Worm (Caenorhabditis elegans) whole organism, L2 larva: ENCODE data around the gene pigx-1.

Experiments
- C34F6.9 ChIP-seq: fragments of 150-350 bp; optimal IDR thresholded peaks from 2 replicates; lab custom pipeline; 2014; ENCODE audit warnings: missing biosample characterization, missing genetic modification characterization
- F13H6.1 ChIP-seq: sonication (generic microtip); optimal IDR thresholded peaks from 2 replicates; lab custom pipeline; 2016; ENCODE audit warnings: missing genetic modification characterization, missing compliant biosample characterization
- R02D3.7 ChIP-seq: fragments of 150-350 bp; optimal IDR thresholded peaks from 2 replicates; lab custom pipeline; 2014; ENCODE audit warnings: missing biosample characterization, missing genetic modification characterization
- Y55F3AM.14 ChIP-seq: fragments of 200-800 bp; sonication (Bioruptor generic); optimal IDR thresholded peaks from 2 replicates; lab custom pipeline; 2018; ENCODE audit warnings: mild to moderate bottlenecking, missing genetic modification characterization, missing compliant biosample characterization
- ZK546.5 ChIP-seq: sonication (generic microtip); optimal IDR thresholded peaks from 2 replicates; lab custom pipeline; 2017; ENCODE audit warnings: missing biosample characterization, missing genetic modification characterization
- alr-1 ChIP-seq: fragments of 150-350 bp; optimal IDR thresholded peaks from 2 replicates; lab custom pipeline; 2014; ENCODE audit warnings: missing biosample characterization, missing genetic modification characterization
- aly-2 ChIP-seq: fragments of 150-350 bp; optimal IDR thresholded peaks from 2 replicates; lab custom pipeline; 2014; ENCODE audit warnings: missing biosample characterization, missing genetic modification characterization
- ama-1 ChIP-seq: fragments of 150-350 bp; optimal IDR thresholded peaks from 2 replicates; lab custom pipeline; 2018; ENCODE audit warnings: inconsistent platforms
- blmp-1 ChIP-seq: sonication (generic microtip); optimal IDR thresholded peaks from 2 replicates; lab custom pipeline; 2017; ENCODE audit warnings: missing genetic modification characterization, mild to moderate bottlenecking, missing compliant biosample characterization, antibody characterized with exemption, moderate library complexity; ENCODE audit not compliant: insufficient read depth
- ceh-16 ChIP-seq: fragments of 150-350 bp; optimal IDR thresholded peaks from 2 replicates; lab custom pipeline; 2014; ENCODE audit warnings: missing biosample characterization, missing genetic modification characterization
- ceh-82 ChIP-seq: fragments of 150-350 bp; optimal IDR thresholded peaks from 2 replicates; lab custom pipeline; 2014; ENCODE audit warnings: missing biosample characterization, missing genetic modification characterization
- crh-2 ChIP-seq: sonication (generic microtip); optimal IDR thresholded peaks from 2 replicates; lab custom pipeline; 2017; ENCODE audit warnings: missing biosample characterization, missing genetic modification characterization
- dmd-4 ChIP-seq: sonication (generic microtip); optimal IDR thresholded peaks from 2 replicates; lab custom pipeline; 2017; ENCODE audit warnings: missing biosample characterization, missing genetic modification characterization
- egl-27 ChIP-seq: sonication (generic microtip); optimal IDR thresholded peaks from 3 replicates; lab custom pipeline; 2017; ENCODE audit warnings: missing biosample characterization, missing genetic modification reagents, missing genetic modification characterization
- elt-1 ChIP-seq: fragments of 150-350 bp; optimal IDR thresholded peaks from 2 replicates; lab custom pipeline; 2014; ENCODE audit warnings: missing biosample characterization, missing genetic modification characterization
- elt-3 ChIP-seq: sonication (generic microtip); optimal IDR thresholded peaks from 2 replicates; lab custom pipeline; 2017; ENCODE audit warnings: missing biosample characterization, missing genetic modification characterization
- fos-1 ChIP-seq: fragments of 150-350 bp; optimal IDR thresholded peaks from 2 replicates; lab custom pipeline; 2014; ENCODE audit warnings: missing biosample characterization, missing genetic modification characterization
- gmeb-1 ChIP-seq: fragments of 150-350 bp; optimal IDR thresholded peaks from 2 replicates; lab custom pipeline; 2014; ENCODE audit warnings: missing biosample characterization, missing genetic modification characterization
- lin-11 ChIP-seq: fragments of 150-350 bp; sonication (generic microtip); optimal IDR thresholded peaks from 2 replicates; lab custom pipeline; 2014; ENCODE audit warnings: missing biosample characterization, missing genetic modification characterization, inconsistent platforms, mixed read lengths
- lin-13 ChIP-seq: fragments of 150-350 bp; optimal IDR thresholded peaks from 2 replicates; lab custom pipeline; 2014; ENCODE audit warnings: missing biosample characterization, missing genetic modification reagents, missing genetic modification characterization
- lin-39 ChIP-seq: fragments of 150-350 bp; optimal IDR thresholded peaks from 2 replicates; lab custom pipeline; 2014; ENCODE audit warnings: missing biosample characterization, missing genetic modification reagents, missing genetic modification characterization
- lsy-2 ChIP-seq, 2 experiments: fragments of 150-350 bp in 1 of 2; sonication (generic microtip) in 1 of 2; optimal IDR thresholded peaks; 2 replicates each; lab custom pipeline; 2014 to 2017; ENCODE audit warnings: missing biosample characterization in 2 of 2, missing genetic modification characterization in 2 of 2
- mab-5 ChIP-seq: fragments of 150-350 bp; optimal IDR thresholded peaks from 2 replicates; lab custom pipeline; 2014; ENCODE audit warnings: missing biosample characterization, missing genetic modification characterization
- mbf-1 ChIP-seq: sonication (generic microtip); optimal IDR thresholded peaks from 2 replicates; lab custom pipeline; 2017; ENCODE audit warnings: missing biosample characterization, missing genetic modification characterization
- mdl-1 ChIP-seq, 2 experiments: fragments of 150-350 bp in 1 of 2; sonication (generic microtip) in 1 of 2; optimal IDR thresholded peaks; 2 replicates each; lab custom pipeline; 2017; ENCODE audit warnings: missing biosample characterization in 2 of 2, missing genetic modification characterization in 2 of 2
- nhr-10 ChIP-seq: sonication (generic microtip); optimal IDR thresholded peaks from 2 replicates; lab custom pipeline; 2017; ENCODE audit warnings: missing biosample characterization, missing genetic modification characterization
- nhr-11 ChIP-seq: fragments of 150-350 bp; optimal IDR thresholded peaks from 2 replicates; lab custom pipeline; 2014; ENCODE audit warnings: missing biosample characterization, missing genetic modification characterization
- nhr-12 ChIP-seq: fragments of 150-350 bp; optimal IDR thresholded peaks from 2 replicates; lab custom pipeline; 2014; ENCODE audit warnings: missing biosample characterization, missing genetic modification characterization
- nhr-129 ChIP-seq: fragments of 150-350 bp; optimal IDR thresholded peaks from 2 replicates; lab custom pipeline; 2014; ENCODE audit warnings: missing biosample characterization, missing genetic modification characterization
- nhr-21 ChIP-seq: fragments of 150-350 bp; optimal IDR thresholded peaks from 2 replicates; lab custom pipeline; 2014; ENCODE audit warnings: missing biosample characterization, missing genetic modification characterization
- nhr-23 ChIP-seq: fragments of 150-350 bp; optimal IDR thresholded peaks from 2 replicates; lab custom pipeline; 2014; ENCODE audit warnings: missing biosample characterization, missing genetic modification reagents, missing genetic modification characterization
- nhr-237 ChIP-seq: fragments of 150-350 bp; optimal IDR thresholded peaks from 2 replicates; lab custom pipeline; 2014; ENCODE audit warnings: missing biosample characterization, missing genetic modification characterization
- nhr-25 ChIP-seq: fragments of 150-350 bp; sonication (generic microtip); optimal IDR thresholded peaks from 3 replicates; lab custom pipeline; 2014; ENCODE audit warnings: missing biosample characterization, missing genetic modification characterization
- nhr-6 ChIP-seq: fragments of 150-350 bp; optimal IDR thresholded peaks from 2 replicates; lab custom pipeline; 2014; ENCODE audit warnings: missing biosample characterization, missing genetic modification characterization
- nhr-77 ChIP-seq: fragments of 150-350 bp; optimal IDR thresholded peaks from 2 replicates; lab custom pipeline; 2014; ENCODE audit warnings: missing biosample characterization, missing genetic modification characterization
- peb-1 ChIP-seq: fragments of 150-350 bp; optimal IDR thresholded peaks from 2 replicates; lab custom pipeline; 2014; ENCODE audit warnings: missing biosample characterization, missing genetic modification characterization
- sem-4 ChIP-seq: fragments of 150-350 bp; optimal IDR thresholded peaks from 2 replicates; lab custom pipeline; 2014; ENCODE audit warnings: missing biosample characterization, missing genetic modification reagents, missing genetic modification characterization
- skn-1 ChIP-seq: sonication (generic microtip); optimal IDR thresholded peaks from 2 replicates; lab custom pipeline; 2017; ENCODE audit warnings: missing biosample characterization, missing genetic modification characterization
- sma-3 ChIP-seq: sonication (generic microtip); optimal IDR thresholded peaks from 2 replicates; lab custom pipeline; 2016; ENCODE audit warnings: missing genetic modification reagents, missing genetic modification characterization, missing compliant biosample characterization
- sma-9 ChIP-seq, 2 experiments: fragments of 150-350 bp in 1 of 2; sonication (generic microtip) in 1 of 2; optimal IDR thresholded peaks; 2 replicates each; lab custom pipeline; 2014 to 2016; ENCODE audit warnings: missing genetic modification characterization in 2 of 2, mild to moderate bottlenecking in 1 of 2, missing biosample characterization in 1 of 2, missing compliant biosample characterization in 1 of 2, missing genetic modification reagents in 1 of 2, moderate library complexity in 1 of 2
- snpc-4 ChIP-seq: fragments of 150-350 bp; optimal IDR thresholded peaks from 2 replicates; lab custom pipeline; 2014; ENCODE audit warnings: missing biosample characterization, missing genetic modification characterization
- unc-39 ChIP-seq: fragments of 150-350 bp; optimal IDR thresholded peaks from 2 replicates; lab custom pipeline; 2014; ENCODE audit warnings: missing biosample characterization, missing genetic modification characterization
- unc-55 ChIP-seq: fragments of 150-350 bp; sonication (generic microtip); optimal IDR thresholded peaks from 3 replicates; lab custom pipeline; 2014; ENCODE audit warnings: missing biosample characterization, missing genetic modification reagents, missing genetic modification characterization
- unc-62 ChIP-seq: fragments of 150-350 bp; optimal IDR thresholded peaks from 2 replicates; lab custom pipeline; 2014; ENCODE audit warnings: missing biosample characterization, missing genetic modification reagents, missing genetic modification characterization
- zag-1 ChIP-seq: fragments of 150-350 bp; optimal IDR thresholded peaks from 2 replicates; lab custom pipeline; 2014; ENCODE audit warnings: missing biosample characterization, missing genetic modification characterization
- ztf-1 ChIP-seq: fragments of 200-800 bp; sonication (Bioruptor generic); conservative IDR thresholded peaks from 2 replicates; pipeline ENCODE4 v1.3.6; 2022; ENCODE audit warnings: missing genetic modification characterization, missing compliant biosample characterization
- ztf-11 ChIP-seq: sonication (generic microtip); optimal IDR thresholded peaks from 2 replicates; lab custom pipeline; 2017; ENCODE audit warnings: missing biosample characterization, missing genetic modification characterization
- ztf-4 ChIP-seq: fragments of 150-350 bp; optimal IDR thresholded peaks from 2 replicates; lab custom pipeline; 2014; ENCODE audit warnings: missing biosample characterization, missing genetic modification characterization

pigx-1 gene

ce11 chrX:1093154-1093553 lies 3.7 kb downstream of the pigx-1 start:
- TF ChIP-seq crh-2 (tag; lab: Kevin White, UChicago) (peak; percentile 94), lin-13 (GFP tag; lab: Kevin White, UChicago) (peak; percentile 89), ZK546.5 (tag; lab: Kevin White, UChicago) (no peak), unc-39 (tag; lab: Kevin White, UChicago) (peak; percentile 19), dmd-4 (tag; lab: Kevin White, UChicago) (no peak), sem-4 (peak; percentile 97), ztf-1 (GFP tag; lab: Robert Waterston, UW) (no peak), nhr-129 (tag; lab: Kevin White, UChicago) (peak; percentile 98), fos-1 (tag; lab: Kevin White, UChicago) (peak; percentile 92), mbf-1 (tag; lab: Kevin White, UChicago) (peak; percentile 3), unc-62 (GFP tag; lab: Kevin White, UChicago) (peak; percentile 88), nhr-6 (tag; lab: Kevin White, UChicago) (peak; percentile 92), snpc-4 (tag; lab: Kevin White, UChicago) (peak; percentile 82), lsy-2 (tag; optimal IDR thresholded peaks at IDR 0.05; lab: Kevin White, UChicago) (peak; percentile 64 to 91), skn-1 (tag; lab: Kevin White, UChicago) (no peak), Y55F3AM.14 (peak; percentile 87), nhr-25 (tag; lab: Kevin White, UChicago) (peak; percentile 93), elt-1 (tag; lab: Kevin White, UChicago) (no peak), sma-3 (GFP tag; lab: Kevin White, UChicago) (peak; percentile 83), peb-1 (no peak), lin-39 (tag; lab: Kevin White, UChicago) (peak; percentile 43), R02D3.7 (no peak), nhr-10 (peak; percentile 62), elt-3 (tag; lab: Kevin White, UChicago) (no peak), lin-11 (tag; lab: Kevin White, UChicago) (peak; percentile 28), ztf-11 (tag; lab: Kevin White, UChicago) (peak; percentile 8), ceh-82 (no peak), mab-5 (tag; lab: Kevin White, UChicago) (peak; percentile 64), unc-55 (GFP tag; lab: Kevin White, UChicago) (peak; percentile 92), gmeb-1 (tag; lab: Kevin White, UChicago) (peak; percentile 73), ztf-4 (tag; lab: Kevin White, UChicago) (peak; percentile 84), nhr-237 (no peak), nhr-23 (no peak), nhr-12 (no peak), blmp-1 (tag; lab: Kevin White, UChicago) (peak; percentile 93), alr-1 (tag; lab: Kevin White, UChicago) (no peak), zag-1 (tag; lab: Kevin White, UChicago) (peak; percentile 94), nhr-77 (tag; lab: Kevin White, UChicago) (no peak), ama-1 (lab: Kevin White, UChicago) (peak; percentile 17), mdl-1 (tag; optimal IDR thresholded peaks at IDR 0.05; lab: Kevin White, UChicago) (peak; percentile 95 to 98), egl-27 (peak; percentile 90), F13H6.1 (peak; percentile 98), ceh-16 (tag; lab: Kevin White, UChicago) (no peak), nhr-21 (peak; percentile 90), C34F6.9 (tag; lab: Kevin White, UChicago) (peak; percentile 97), nhr-11 (no peak), aly-2 (tag; lab: Kevin White, UChicago) (no peak), sma-9 (GFP tag; optimal IDR thresholded peaks at IDR 0.05; lab: Kevin White, UChicago) (peak; percentile 97), sma-9 (tag; optimal IDR thresholded peaks at IDR 0.05; lab: Kevin White, UChicago) (no peak)
- TF ChIP-seq, all 48 proteins: peak for 31
